Fruit fly (Drosophila melanogaster) whole organism, prepupa: Measurements from ENCODE around the gene CG33493.

ENCODE experiments used
- CG10631 ChIP-seq: fragments of 200-800 bp; sonication (Bioruptor generic); optimal IDR thresholded peaks from 2 replicates; lab custom pipeline; 2016; ENCODE audit warnings: missing biosample characterization, missing genetic modification characterization
- CG10669 ChIP-seq: fragments of 200-800 bp; sonication (Bioruptor generic); optimal IDR thresholded peaks from 3 replicates; lab custom pipeline; 2018; ENCODE audit warnings: missing biosample characterization, mild to moderate bottlenecking, missing genetic modification characterization, moderate library complexity
- CG11294 ChIP-seq: fragments of 200-800 bp; sonication (Bioruptor generic); IDR thresholded peaks from 2 replicates; pipeline ENCODE4 v1.3.6; 2022; ENCODE audit warnings: missing biosample characterization, missing genetic modification characterization
- CG11762 ChIP-seq: fragments of 200-800 bp; sonication (Bioruptor generic); optimal IDR thresholded peaks from 3 replicates; lab custom pipeline; 2016; ENCODE audit warnings: missing biosample characterization, missing genetic modification characterization; ENCODE audit not compliant: insufficient read depth
- CG15336 ChIP-seq: fragments of 200-800 bp; sonication (Bioruptor generic); IDR thresholded peaks from 2 replicates; pipeline ENCODE4 v1.3.6; 2022; ENCODE audit warnings: missing biosample characterization, missing genetic modification characterization
- CG3032 ChIP-seq: fragments of 200-800 bp; optimal IDR thresholded peaks from 2 replicates; lab custom pipeline; 2019; ENCODE audit warnings: missing biosample characterization, mild to moderate bottlenecking, missing genetic modification characterization, moderate library complexity
- CG31627 ChIP-seq: fragments of 200-800 bp; sonication (Bioruptor generic); optimal IDR thresholded peaks from 3 replicates; lab custom pipeline; 2016; ENCODE audit warnings: missing biosample characterization, missing genetic modification characterization
- CG34406 ChIP-seq: fragments of 200-800 bp; sonication (Bioruptor generic); optimal IDR thresholded peaks from 3 replicates; lab custom pipeline; 2016; ENCODE audit warnings: missing biosample characterization, missing genetic modification characterization
- CG3919 ChIP-seq: fragments of 200-800 bp; sonication (Bioruptor generic); optimal IDR thresholded peaks from 3 replicates; lab custom pipeline; 2016; ENCODE audit warnings: missing biosample characterization, missing genetic modification characterization
- CG6163 ChIP-seq: fragments of 200-800 bp; sonication (Bioruptor generic); IDR thresholded peaks from 3 replicates; pipeline ENCODE4 v1.3.6; 2022; ENCODE audit warnings: missing biosample characterization, missing genetic modification characterization
- CG6276 ChIP-seq: fragments of 200-800 bp; sonication (Bioruptor generic); optimal IDR thresholded peaks from 2 replicates; lab custom pipeline; 2017; ENCODE audit warnings: missing biosample characterization, mild to moderate bottlenecking, missing genetic modification characterization
- CG6792 ChIP-seq: fragments of 200-800 bp; sonication (Bioruptor generic); optimal IDR thresholded peaks from 3 replicates; lab custom pipeline; 2016; ENCODE audit warnings: missing biosample characterization, missing genetic modification characterization
- CG6808 ChIP-seq: fragments of 200-800 bp; sonication (Bioruptor generic); optimal IDR thresholded peaks from 3 replicates; lab custom pipeline; 2017; ENCODE audit warnings: missing biosample characterization, missing genetic modification characterization, mild to moderate bottlenecking, moderate library complexity, missing genetic modification reagents
- CG6854 ChIP-seq: fragments of 200-800 bp; sonication (Bioruptor generic); optimal IDR thresholded peaks from 2 replicates; lab custom pipeline; 2017; ENCODE audit warnings: missing biosample characterization, mild to moderate bottlenecking, missing genetic modification characterization
- CG8319 ChIP-seq: fragments of 200-800 bp; sonication (Bioruptor generic); optimal IDR thresholded peaks from 3 replicates; lab custom pipeline; 2016; ENCODE audit warnings: missing biosample characterization, missing genetic modification characterization
- CG8632 ChIP-seq: fragments of 200-800 bp; sonication (Bioruptor generic); optimal IDR thresholded peaks from 3 replicates; lab custom pipeline; 2016; ENCODE audit warnings: missing biosample characterization, missing genetic modification characterization
- CG9139 ChIP-seq: fragments of 200-800 bp; sonication (Bioruptor generic); optimal IDR thresholded peaks from 3 replicates; lab custom pipeline; 2017; ENCODE audit warnings: missing biosample characterization, mild to moderate bottlenecking, missing genetic modification characterization
- Eip75B ChIP-seq: fragments of 200-800 bp; sonication (Bioruptor generic); optimal IDR thresholded peaks from 3 replicates; lab custom pipeline; 2016; ENCODE audit warnings: missing biosample characterization, missing genetic modification characterization
- Eip78C ChIP-seq: fragments of 200-800 bp; sonication (Bioruptor generic); peaks from one replicate; lab custom pipeline; 2016; ENCODE audit warnings: missing biosample characterization, missing genetic modification characterization
- Eip93F ChIP-seq: fragments of 200-800 bp; sonication (Bioruptor generic); optimal IDR thresholded peaks from 2 replicates; lab custom pipeline; 2016; ENCODE audit warnings: missing biosample characterization, mild to moderate bottlenecking, missing genetic modification characterization
- Ets21C ChIP-seq: fragments of 200-800 bp; sonication (Bioruptor generic); optimal IDR thresholded peaks from 3 replicates; lab custom pipeline; 2016; ENCODE audit warnings: missing biosample characterization, missing genetic modification characterization
- Gug ChIP-seq: fragments of 200-800 bp; sonication (Bioruptor generic); IDR thresholded peaks from 2 replicates; pipeline ENCODE4 v1.3.6; 2022; ENCODE audit warnings: missing biosample characterization, missing genetic modification characterization
- Met ChIP-seq: fragments of 200-800 bp; sonication (Bioruptor generic); optimal IDR thresholded peaks from 3 replicates; lab custom pipeline; 2016; ENCODE audit warnings: missing biosample characterization, missing genetic modification characterization
- OdsH ChIP-seq: fragments of 200-800 bp; sonication (Bioruptor generic); optimal IDR thresholded peaks from 3 replicates; lab custom pipeline; 2016; ENCODE audit warnings: missing biosample characterization, missing genetic modification characterization
- Smox ChIP-seq: fragments of 200-800 bp; sonication (Bioruptor generic); optimal IDR thresholded peaks from 3 replicates; lab custom pipeline; 2016; ENCODE audit warnings: missing biosample characterization, missing genetic modification characterization
- Sox102F ChIP-seq: fragments of 200-800 bp; sonication (Bioruptor generic); optimal IDR thresholded peaks from 2 replicates; lab custom pipeline; 2016; ENCODE audit warnings: missing biosample characterization, mild to moderate bottlenecking, missing genetic modification characterization
- Sox15 ChIP-seq: fragments of 200-800 bp; sonication (Bioruptor generic); optimal IDR thresholded peaks from 3 replicates; lab custom pipeline; 2016; ENCODE audit warnings: missing biosample characterization, missing genetic modification characterization
- achi ChIP-seq: fragments of 200-800 bp; sonication (Bioruptor generic); optimal IDR thresholded peaks from 3 replicates; lab custom pipeline; 2016; ENCODE audit warnings: missing biosample characterization, missing genetic modification characterization
- acj6 ChIP-seq: fragments of 200-800 bp; sonication (Bioruptor generic); optimal IDR thresholded peaks from 3 replicates; lab custom pipeline; 2016; ENCODE audit warnings: missing biosample characterization, missing genetic modification characterization
- cyc ChIP-seq: fragments of 200-800 bp; sonication (Bioruptor generic); optimal IDR thresholded peaks from 3 replicates; lab custom pipeline; 2016; ENCODE audit warnings: missing biosample characterization, missing genetic modification characterization
- dac ChIP-seq: fragments of 200-800 bp; sonication (Bioruptor generic); optimal IDR thresholded peaks from 2 replicates; lab custom pipeline; 2017; ENCODE audit warnings: missing biosample characterization, mild to moderate bottlenecking, missing genetic modification characterization
- dsx ChIP-seq: fragments of 200-800 bp; optimal IDR thresholded peaks from 3 replicates; lab custom pipeline; 2019; ENCODE audit warnings: missing biosample characterization, mild to moderate bottlenecking, missing genetic modification characterization, moderate library complexity; ENCODE audit not compliant: poor library complexity, severe bottlenecking
- eg ChIP-seq: fragments of 200-800 bp; sonication (Bioruptor generic); IDR thresholded peaks from 3 replicates; pipeline ENCODE4 v1.3.6; 2022; ENCODE audit warnings: missing biosample characterization, missing genetic modification characterization
- fd59A ChIP-seq: fragments of 200-800 bp; sonication (Bioruptor generic); optimal IDR thresholded peaks from 2 replicates; lab custom pipeline; 2017; ENCODE audit warnings: missing biosample characterization, mild to moderate bottlenecking, missing genetic modification characterization, missing genetic modification reagents
- fd85E ChIP-seq: fragments of 200-800 bp; sonication (Bioruptor generic); optimal IDR thresholded peaks from 3 replicates; lab custom pipeline; 2016; ENCODE audit warnings: missing biosample characterization, missing genetic modification characterization
- fkh ChIP-seq: fragments of 200-800 bp; sonication (Bioruptor generic); optimal IDR thresholded peaks from 3 replicates; lab custom pipeline; 2017; ENCODE audit warnings: missing biosample characterization, mild to moderate bottlenecking, missing genetic modification characterization, moderate library complexity
- lz ChIP-seq: fragments of 200-800 bp; sonication (Bioruptor generic); optimal IDR thresholded peaks from 3 replicates; lab custom pipeline; 2016; ENCODE audit warnings: missing biosample characterization, missing genetic modification characterization
- net ChIP-seq: fragments of 200-800 bp; sonication (Bioruptor generic); optimal IDR thresholded peaks from 3 replicates; lab custom pipeline; 2016; ENCODE audit warnings: missing biosample characterization, missing genetic modification characterization
- pdm3 ChIP-seq: fragments of 200-800 bp; sonication (Bioruptor generic); optimal IDR thresholded peaks from 3 replicates; lab custom pipeline; 2016; ENCODE audit warnings: missing biosample characterization, missing genetic modification characterization
- salr ChIP-seq, 2 experiments: fragments of 200-800 bp; sonication (Bioruptor generic); optimal IDR thresholded peaks; 3 replicates each; lab custom pipeline; 2016 to 2018; ENCODE audit warnings: missing biosample characterization in 2 of 2, missing genetic modification characterization in 2 of 2, mild to moderate bottlenecking in 1 of 2
- svp ChIP-seq: fragments of 200-800 bp; sonication (Bioruptor generic); peaks from one replicate; lab custom pipeline; 2016; ENCODE audit warnings: missing biosample characterization, missing genetic modification characterization
- topi ChIP-seq: fragments of 200-800 bp; sonication (Bioruptor generic); optimal IDR thresholded peaks from 3 replicates; lab custom pipeline; 2016; ENCODE audit warnings: missing biosample characterization, missing genetic modification characterization

CG33493 gene

dm6 chr3L:10692459-10693217 is at the start of gene CG33493:
Gene CG33493 (minus strand): TSS chr3L:10693167.
- TF ChIP-seq svp (GFP tag; lab: Kevin White, UChicago) (peak; percentile 92), CG6808 (GFP tag; lab: Kevin White, UChicago) (no peak)

DNA sequence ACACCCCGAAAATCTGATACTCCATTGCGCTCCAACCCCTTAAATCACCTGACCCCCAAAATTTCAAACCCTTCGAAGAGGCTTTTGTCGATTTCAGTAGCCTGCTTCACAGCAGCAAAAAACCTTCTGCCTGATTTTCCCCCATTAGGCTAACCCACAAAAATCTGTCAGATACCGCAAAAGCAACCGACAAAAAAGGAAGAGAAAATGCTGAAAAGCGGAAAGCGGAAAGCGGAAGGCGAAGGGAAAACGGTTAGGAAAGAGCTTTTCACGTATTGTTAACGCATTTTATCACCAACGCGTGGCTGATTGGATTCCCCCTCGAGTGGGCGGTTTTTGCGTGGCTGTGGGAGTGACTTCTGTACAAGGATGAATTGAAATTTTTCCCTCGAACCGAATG is 49.3 kb upstream of the CG33493 start:
- peak; percentile 33 for TF ChIP-seq Eip78C (GFP tag; lab: Kevin White, UChicago)
- TF ChIP-seq fd85E (GFP tag; lab: Kevin White, UChicago): no peak

DNA sequence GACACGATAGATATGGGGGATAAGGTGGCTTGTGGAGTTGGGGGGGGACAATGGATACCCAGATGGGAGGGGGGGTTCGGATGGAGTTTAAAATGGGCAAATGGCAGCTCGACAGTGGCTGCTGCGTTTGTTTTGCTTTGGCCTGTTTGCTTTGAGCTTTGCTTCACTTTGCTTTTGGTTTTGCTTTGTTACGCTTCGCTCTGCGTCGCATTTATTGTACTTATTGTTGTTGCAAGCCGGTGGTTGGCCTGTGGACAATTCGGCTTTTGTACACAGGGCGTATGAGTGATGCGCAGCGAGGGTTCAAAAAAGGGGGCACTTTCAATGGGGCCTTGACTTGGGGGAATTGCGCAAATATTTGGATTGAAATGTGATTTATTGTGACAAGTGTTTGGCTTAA is 48.2 kb upstream of the CG33493 start:
- TF ChIP-seq CG3032 (tag; lab: Kevin White, UChicago) (no peak), CG15336 (GFP tag; lab: Robert Waterston, UW) (no peak), Ets21C (GFP tag; lab: Kevin White, UChicago) (no peak), CG6808 (GFP tag; lab: Kevin White, UChicago) (no peak), CG8319 (GFP tag; lab: Kevin White, UChicago) (no peak), fkh (GFP tag; lab: Kevin White, UChicago) (peak; percentile 44), CG6163 (GFP tag; lab: Robert Waterston, UW) (peak; percentile 58)

DNA sequence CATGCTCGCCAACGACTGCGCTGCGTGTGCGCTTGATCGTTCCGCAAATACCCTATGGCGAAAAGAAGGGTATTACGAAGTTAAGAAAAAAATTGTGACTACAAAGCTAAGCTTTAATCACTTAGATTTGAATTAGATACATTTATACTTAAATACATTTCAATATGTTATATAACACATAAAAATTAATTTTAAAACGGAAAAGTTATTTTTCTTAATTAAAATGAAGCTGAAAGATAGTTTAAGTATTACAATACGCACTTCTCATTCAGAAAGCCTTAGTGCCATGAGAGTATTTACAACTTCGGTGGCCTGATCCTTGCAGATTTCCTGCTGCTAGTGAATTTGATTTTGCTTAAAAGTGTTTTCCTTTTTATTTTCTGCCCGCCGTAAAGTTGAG is 47.7 kb upstream of the CG33493 start:
- TF ChIP-seq CG6854 (GFP tag; lab: Kevin White, UChicago) (no peak), CG15336 (GFP tag; lab: Robert Waterston, UW) (peak; percentile 67), Smox (GFP tag; lab: Kevin White, UChicago) (peak; percentile 41), CG9139 (GFP tag; lab: Kevin White, UChicago) (no peak), achi (GFP tag; lab: Kevin White, UChicago) (peak; percentile 74), acj6 (GFP tag; lab: Kevin White, UChicago) (peak; percentile 61), Ets21C (GFP tag; lab: Kevin White, UChicago) (peak; percentile 21), dsx (peak; percentile 50), CG6792 (GFP tag; lab: Kevin White, UChicago) (peak; percentile 20), lz (GFP tag; lab: Kevin White, UChicago) (peak; percentile 37), CG6163 (GFP tag; lab: Robert Waterston, UW) (no peak; the same call in 2 of the 3 replicates), OdsH (GFP tag; lab: Kevin White, UChicago) (peak; percentile 73), salr (GFP tag; optimal IDR thresholded peaks at IDR 0.05; lab: Kevin White, UChicago) (peak in 1 of 2 experiments; percentile 63), eg (GFP tag; lab: Robert Waterston, UW) (0 out of 3 replicates have a peak, but pooled peaks have one; percentile 25), svp (GFP tag; lab: Kevin White, UChicago) (peak; percentile 68), pdm3 (GFP tag; lab: Kevin White, UChicago) (peak; percentile 53), dac (GFP tag; lab: Kevin White, UChicago) (peak; percentile 35), CG31627 (GFP tag; lab: Kevin White, UChicago) (peak; percentile 38), CG3919 (GFP tag; lab: Kevin White, UChicago) (peak; percentile 31), CG3032 (tag; lab: Kevin White, UChicago) (peak; percentile 71), CG10631 (GFP tag; lab: Kevin White, UChicago) (peak; percentile 78), Eip93F (peak; percentile 16), CG6808 (GFP tag; lab: Kevin White, UChicago) (peak; percentile 47), CG8319 (GFP tag; lab: Kevin White, UChicago) (no peak), cyc (peak; percentile 23), Sox102F (GFP tag; lab: Kevin White, UChicago) (peak; percentile 29), CG6276 (GFP tag; lab: Kevin White, UChicago) (peak; percentile 43), net (GFP tag; lab: Kevin White, UChicago) (peak; percentile 44), CG11762 (GFP tag; lab: Kevin White, UChicago) (peak; percentile 49), Eip75B (GFP tag; lab: Kevin White, UChicago) (no peak), Eip78C (GFP tag; lab: Kevin White, UChicago) (peak; percentile 83), CG8632 (GFP tag; lab: Kevin White, UChicago) (peak; percentile 59), topi (GFP tag; lab: Kevin White, UChicago) (peak; percentile 40), CG34406 (peak; percentile 60), fd85E (GFP tag; lab: Kevin White, UChicago) (no peak), fd59A (GFP tag; lab: Kevin White, UChicago) (peak; percentile 57), CG10669 (GFP tag; lab: Kevin White, UChicago) (peak; percentile 62), Sox15 (peak; percentile 34), Gug (GFP tag; lab: Robert Waterston, UW) (peak; percentile 8; the same call in 1 of the 2 replicates), Met (GFP tag; lab: Kevin White, UChicago) (peak; percentile 37), CG11294 (GFP tag; lab: Robert Waterston, UW) (no peak; the same call in 1 of the 2 replicates)
